Fruit fly (Drosophila melanogaster) whole organism, adult: ENCODE results near the gene CG10958.

Source experiments
- kay ChIP-seq: fragments of 200-800 bp; sonication (Bioruptor generic); peaks from one replicate; lab custom pipeline; 2016; ENCODE audit warnings: missing biosample characterization, missing genetic modification characterization, borderline replicate concordance
- pad ChIP-seq: fragments of 200-800 bp; sonication (Bioruptor generic); optimal IDR thresholded peaks from 3 replicates; lab custom pipeline; 2017; ENCODE audit warnings: missing biosample characterization, missing genetic modification characterization, mild to moderate bottlenecking, moderate library complexity, missing genetic modification reagents

- TF ChIP-seq pad (no peak), kay (GFP tag; lab: Kevin White, UChicago) (no peak)
These were observed 9.3 kb upstream of the CG10958 start for dm6 chrX:8122834-8123233.
